Worm (Caenorhabditis elegans) whole organism, early embryonic: ENCODE results near the gene rike-1.

Experiments used
- B0310.2 ChIP-seq: sonication (generic microtip); optimal IDR thresholded peaks from 2 replicates; lab custom pipeline; 2016; ENCODE audit warnings: mild to moderate bottlenecking, missing genetic modification characterization, missing compliant biosample characterization
- F13C5.2 ChIP-seq: sonication (generic microtip); optimal IDR thresholded peaks from 2 replicates; lab custom pipeline; 2017; ENCODE audit warnings: mild to moderate bottlenecking, missing genetic modification characterization, inconsistent platforms, missing compliant biosample characterization
- aly-1 ChIP-seq: sonication (generic microtip); optimal IDR thresholded peaks from 2 replicates; lab custom pipeline; 2016; ENCODE audit warnings: missing genetic modification characterization, missing compliant biosample characterization
- ama-1 ChIP-seq: fragments of 150-350 bp; optimal IDR thresholded peaks from 2 replicates; lab custom pipeline; 2014
- ceh-13 ChIP-seq: fragments of 200-800 bp; sonication (Bioruptor generic); optimal IDR thresholded peaks from 2 replicates; lab custom pipeline; 2018; ENCODE audit warnings: mild to moderate bottlenecking, missing genetic modification characterization, missing compliant biosample characterization
- ceh-36 ChIP-seq: sonication (generic microtip); optimal IDR thresholded peaks from 2 replicates; lab custom pipeline; 2016; ENCODE audit warnings: missing genetic modification characterization, inconsistent platforms, missing compliant biosample characterization
- ets-7 ChIP-seq: sonication (generic microtip); optimal IDR thresholded peaks from 2 replicates; lab custom pipeline; 2016; ENCODE audit warnings: missing genotype, missing genetic modification characterization, missing compliant biosample characterization
- flt-1 ChIP-seq: fragments of 200-800 bp; sonication (Bioruptor generic); IDR thresholded peaks from 2 replicates; pipeline ENCODE4 v1.3.6; 2022; ENCODE audit warnings: missing genetic modification characterization, missing compliant biosample characterization
- hmbx-1 ChIP-seq: sonication (generic microtip); optimal IDR thresholded peaks from 2 replicates; lab custom pipeline; 2016; ENCODE audit warnings: mild to moderate bottlenecking, missing genetic modification characterization, missing compliant biosample characterization
- hmg-4 ChIP-seq: fragments of 200-800 bp; sonication (Bioruptor generic); optimal IDR thresholded peaks from 2 replicates; lab custom pipeline; 2018; ENCODE audit warnings: mild to moderate bottlenecking, missing genetic modification characterization, missing compliant biosample characterization
- hnd-1 ChIP-seq: sonication (generic microtip); optimal IDR thresholded peaks from 2 replicates; lab custom pipeline; 2016; ENCODE audit warnings: missing genetic modification characterization, missing compliant biosample characterization
- pes-1 ChIP-seq: fragments of 200-800 bp; sonication (Bioruptor generic); IDR thresholded peaks from 2 replicates; pipeline ENCODE4 v1.3.6; 2022; ENCODE audit warnings: missing genetic modification reagents, missing genetic modification characterization, missing compliant biosample characterization
- scrt-1 ChIP-seq: fragments of 200-800 bp; sonication (Bioruptor generic); IDR thresholded peaks from 2 replicates; pipeline ENCODE4 v1.3.6; 2022; ENCODE audit warnings: missing genetic modification characterization, missing compliant biosample characterization
- sea-1 ChIP-seq: fragments of 200-800 bp; sonication (Bioruptor generic); conservative IDR thresholded peaks from 2 replicates; pipeline ENCODE4 v1.3.6; 2022; ENCODE audit warnings: missing genetic modification characterization, missing compliant biosample characterization
- tbx-11 ChIP-seq: fragments of 200-800 bp; sonication (Bioruptor generic); IDR thresholded peaks from 2 replicates; pipeline ENCODE4 v1.3.6; 2022; ENCODE audit warnings: missing genetic modification characterization, missing compliant biosample characterization
- tbx-37 ChIP-seq: fragments of 200-800 bp; sonication (Bioruptor generic); conservative IDR thresholded peaks from 2 replicates; pipeline ENCODE4 v1.3.6; 2022; ENCODE audit warnings: missing genetic modification reagents, missing genetic modification characterization, missing compliant biosample characterization
- tra-4 ChIP-seq: sonication (generic microtip); optimal IDR thresholded peaks from 2 replicates; lab custom pipeline; 2017; ENCODE audit warnings: missing genetic modification characterization, missing compliant biosample characterization

Gene rike-1

ce11 chrV:14559312-14559711 is 13.6 kb upstream of the rike-1 start, which contains the start of gene srt-32:
Gene srt-32 (plus strand): TSS chrV:14559612.
- TF ChIP-seq scrt-1 (GFP tag; lab: Robert Waterston, UW) (no peak), tbx-37 (GFP tag; lab: Robert Waterston, UW) (no peak), hmbx-1 (tag; lab: Kevin White, UChicago) (no peak), ama-1 (lab: Kevin White, UChicago) (no peak), tbx-11 (no peak), hnd-1 (tag; lab: Kevin White, UChicago) (no peak), ets-7 (tag; lab: Kevin White, UChicago) (no peak), flt-1 (GFP tag; lab: Robert Waterston, UW) (no peak), tra-4 (tag; lab: Kevin White, UChicago) (no peak), ceh-36 (tag; lab: Kevin White, UChicago) (no peak), B0310.2 (no peak), hmg-4 (GFP tag; lab: Kevin White, UChicago) (no peak), sea-1 (GFP tag; lab: Robert Waterston, UW) (no peak), aly-1 (no peak), ceh-13 (GFP tag; lab: Kevin White, UChicago) (no peak), F13C5.2 (tag; lab: Kevin White, UChicago) (no peak), pes-1 (GFP tag; lab: Robert Waterston, UW) (no peak)

- no peak for TF ChIP-seq ets-7 (tag; lab: Kevin White, UChicago)
- no peak for TF ChIP-seq tra-4 (tag; lab: Kevin White, UChicago)
- no peak for TF ChIP-seq aly-1
- no peak for TF ChIP-seq hmbx-1 (tag; lab: Kevin White, UChicago)
- TF ChIP-seq tbx-37 (GFP tag; lab: Robert Waterston, UW): no peak
- TF ChIP-seq F13C5.2 (tag; lab: Kevin White, UChicago): no peak
- TF ChIP-seq flt-1 (GFP tag; lab: Robert Waterston, UW): no peak
- TF ChIP-seq ama-1 (lab: Kevin White, UChicago): no peak
- TF ChIP-seq scrt-1 (GFP tag; lab: Robert Waterston, UW): no peak
- no peak for TF ChIP-seq tbx-11
- no peak for TF ChIP-seq ceh-36 (tag; lab: Kevin White, UChicago)
- no peak for TF ChIP-seq B0310.2
- TF ChIP-seq hmg-4 (GFP tag; lab: Kevin White, UChicago): no peak
Observed at ce11 chrV:14558757-14559156, 13.1 kb upstream of the rike-1 start, which contains the start of gene C53A5.9. Gene C53A5.9 (minus strand): TSS chrV:14558857.

- TF ChIP-seq scrt-1 (GFP tag; lab: Robert Waterston, UW) (no peak), hmbx-1 (tag; lab: Kevin White, UChicago) (no peak), pes-1 (GFP tag; lab: Robert Waterston, UW) (no peak), hnd-1 (tag; lab: Kevin White, UChicago) (no peak), tbx-37 (GFP tag; lab: Robert Waterston, UW) (no peak), tra-4 (tag; lab: Kevin White, UChicago) (no peak), hmg-4 (GFP tag; lab: Kevin White, UChicago) (no peak), ama-1 (lab: Kevin White, UChicago) (no peak), ceh-36 (tag; lab: Kevin White, UChicago) (no peak), ceh-13 (GFP tag; lab: Kevin White, UChicago) (no peak), ets-7 (tag; lab: Kevin White, UChicago) (no peak), F13C5.2 (tag; lab: Kevin White, UChicago) (no peak), tbx-11 (no peak), aly-1 (no peak), flt-1 (GFP tag; lab: Robert Waterston, UW) (no peak)
Observed at ce11 chrV:14556187-14556586, 10.5 kb upstream of the rike-1 start, which contains the start of gene srg-47. Gene srg-47 (minus strand): TSS chrV:14556287.

- no peak for TF ChIP-seq hmg-4 (GFP tag; lab: Kevin White, UChicago)
- no peak for TF ChIP-seq tbx-37 (GFP tag; lab: Robert Waterston, UW)
- TF ChIP-seq flt-1 (GFP tag; lab: Robert Waterston, UW): no peak
- no peak for TF ChIP-seq ets-7 (tag; lab: Kevin White, UChicago)
- no peak for TF ChIP-seq pes-1 (GFP tag; lab: Robert Waterston, UW)
- no peak for TF ChIP-seq sea-1 (GFP tag; lab: Robert Waterston, UW)
Observed at ce11 chrV:14548510-14548909, 2.8 kb upstream of the rike-1 start.

- TF ChIP-seq pes-1 (GFP tag; lab: Robert Waterston, UW) (no peak), tra-4 (tag; lab: Kevin White, UChicago) (no peak), tbx-11 (no peak), B0310.2 (no peak), hnd-1 (tag; lab: Kevin White, UChicago) (no peak), flt-1 (GFP tag; lab: Robert Waterston, UW) (no peak)
Observed at ce11 chrV:14546569-14546968, 903 bp upstream of the rike-1 start, which contains the start of gene C53A5.13. Gene C53A5.13 (plus strand): TSS chrV:14546869.

ce11 chrV:14542138-14542537 is 3.5 kb downstream of the rike-1 start:
- TF ChIP-seq tra-4 (tag; lab: Kevin White, UChicago) (no peak), tbx-11 (no peak), aly-1 (no peak), B0310.2 (no peak), ets-7 (tag; lab: Kevin White, UChicago) (no peak), hmg-4 (GFP tag; lab: Kevin White, UChicago) (no peak), tbx-37 (GFP tag; lab: Robert Waterston, UW) (no peak), F13C5.2 (tag; lab: Kevin White, UChicago) (no peak), pes-1 (GFP tag; lab: Robert Waterston, UW) (no peak), hmbx-1 (tag; lab: Kevin White, UChicago) (no peak), flt-1 (GFP tag; lab: Robert Waterston, UW) (no peak), hnd-1 (tag; lab: Kevin White, UChicago) (no peak), ceh-36 (tag; lab: Kevin White, UChicago) (no peak), scrt-1 (GFP tag; lab: Robert Waterston, UW) (no peak), sea-1 (GFP tag; lab: Robert Waterston, UW) (no peak), ama-1 (lab: Kevin White, UChicago) (no peak)

ce11 chrV:14540932-14541331 is 4.7 kb downstream of the rike-1 start:
- TF ChIP-seq hmbx-1 (tag; lab: Kevin White, UChicago) (no peak), B0310.2 (no peak), hnd-1 (tag; lab: Kevin White, UChicago) (no peak), F13C5.2 (tag; lab: Kevin White, UChicago) (no peak), aly-1 (no peak), hmg-4 (GFP tag; lab: Kevin White, UChicago) (no peak), flt-1 (GFP tag; lab: Robert Waterston, UW) (no peak), tra-4 (tag; lab: Kevin White, UChicago) (no peak)
